Worm (Caenorhabditis elegans) whole organism, L2 larva: ENCODE data around the gene rcd-1.

Source experiments
- C34F6.9 ChIP-seq: fragments of 150-350 bp; optimal IDR thresholded peaks from 2 replicates; lab custom pipeline; 2014; ENCODE audit warnings: missing biosample characterization, missing genetic modification characterization
- F13H6.1 ChIP-seq: sonication (generic microtip); optimal IDR thresholded peaks from 2 replicates; lab custom pipeline; 2016; ENCODE audit warnings: missing genetic modification characterization, missing compliant biosample characterization
- R02D3.7 ChIP-seq: fragments of 150-350 bp; optimal IDR thresholded peaks from 2 replicates; lab custom pipeline; 2014; ENCODE audit warnings: missing biosample characterization, missing genetic modification characterization
- Y55F3AM.14 ChIP-seq: fragments of 200-800 bp; sonication (Bioruptor generic); optimal IDR thresholded peaks from 2 replicates; lab custom pipeline; 2018; ENCODE audit warnings: mild to moderate bottlenecking, missing genetic modification characterization, missing compliant biosample characterization
- ZK546.5 ChIP-seq: sonication (generic microtip); optimal IDR thresholded peaks from 2 replicates; lab custom pipeline; 2017; ENCODE audit warnings: missing biosample characterization, missing genetic modification characterization
- alr-1 ChIP-seq: fragments of 150-350 bp; optimal IDR thresholded peaks from 2 replicates; lab custom pipeline; 2014; ENCODE audit warnings: missing biosample characterization, missing genetic modification characterization
- aly-2 ChIP-seq: fragments of 150-350 bp; optimal IDR thresholded peaks from 2 replicates; lab custom pipeline; 2014; ENCODE audit warnings: missing biosample characterization, missing genetic modification characterization
- ama-1 ChIP-seq: fragments of 150-350 bp; optimal IDR thresholded peaks from 2 replicates; lab custom pipeline; 2018; ENCODE audit warnings: inconsistent platforms
- blmp-1 ChIP-seq: sonication (generic microtip); optimal IDR thresholded peaks from 2 replicates; lab custom pipeline; 2017; ENCODE audit warnings: missing genetic modification characterization, mild to moderate bottlenecking, missing compliant biosample characterization, antibody characterized with exemption, moderate library complexity; ENCODE audit not compliant: insufficient read depth
- ceh-82 ChIP-seq: fragments of 150-350 bp; optimal IDR thresholded peaks from 2 replicates; lab custom pipeline; 2014; ENCODE audit warnings: missing biosample characterization, missing genetic modification characterization
- dmd-4 ChIP-seq: sonication (generic microtip); optimal IDR thresholded peaks from 2 replicates; lab custom pipeline; 2017; ENCODE audit warnings: missing biosample characterization, missing genetic modification characterization
- egl-27 ChIP-seq: sonication (generic microtip); optimal IDR thresholded peaks from 3 replicates; lab custom pipeline; 2017; ENCODE audit warnings: missing biosample characterization, missing genetic modification reagents, missing genetic modification characterization
- elt-1 ChIP-seq: fragments of 150-350 bp; optimal IDR thresholded peaks from 2 replicates; lab custom pipeline; 2014; ENCODE audit warnings: missing biosample characterization, missing genetic modification characterization
- gmeb-1 ChIP-seq: fragments of 150-350 bp; optimal IDR thresholded peaks from 2 replicates; lab custom pipeline; 2014; ENCODE audit warnings: missing biosample characterization, missing genetic modification characterization
- lin-11 ChIP-seq: fragments of 150-350 bp; sonication (generic microtip); optimal IDR thresholded peaks from 2 replicates; lab custom pipeline; 2014; ENCODE audit warnings: missing biosample characterization, missing genetic modification characterization, inconsistent platforms, mixed read lengths
- lin-13 ChIP-seq: fragments of 150-350 bp; optimal IDR thresholded peaks from 2 replicates; lab custom pipeline; 2014; ENCODE audit warnings: missing biosample characterization, missing genetic modification reagents, missing genetic modification characterization
- lin-39 ChIP-seq: fragments of 150-350 bp; optimal IDR thresholded peaks from 2 replicates; lab custom pipeline; 2014; ENCODE audit warnings: missing biosample characterization, missing genetic modification reagents, missing genetic modification characterization
- lsy-2 ChIP-seq, 2 experiments: fragments of 150-350 bp in 1 of 2; sonication (generic microtip) in 1 of 2; optimal IDR thresholded peaks; 2 replicates each; lab custom pipeline; 2014 to 2017; ENCODE audit warnings: missing biosample characterization in 2 of 2, missing genetic modification characterization in 2 of 2
- mbf-1 ChIP-seq: sonication (generic microtip); optimal IDR thresholded peaks from 2 replicates; lab custom pipeline; 2017; ENCODE audit warnings: missing biosample characterization, missing genetic modification characterization
- mdl-1 ChIP-seq, 2 experiments: fragments of 150-350 bp in 1 of 2; sonication (generic microtip) in 1 of 2; optimal IDR thresholded peaks; 2 replicates each; lab custom pipeline; 2017; ENCODE audit warnings: missing biosample characterization in 2 of 2, missing genetic modification characterization in 2 of 2
- nhr-10 ChIP-seq: sonication (generic microtip); optimal IDR thresholded peaks from 2 replicates; lab custom pipeline; 2017; ENCODE audit warnings: missing biosample characterization, missing genetic modification characterization
- nhr-11 ChIP-seq: fragments of 150-350 bp; optimal IDR thresholded peaks from 2 replicates; lab custom pipeline; 2014; ENCODE audit warnings: missing biosample characterization, missing genetic modification characterization
- nhr-12 ChIP-seq: fragments of 150-350 bp; optimal IDR thresholded peaks from 2 replicates; lab custom pipeline; 2014; ENCODE audit warnings: missing biosample characterization, missing genetic modification characterization
- nhr-129 ChIP-seq: fragments of 150-350 bp; optimal IDR thresholded peaks from 2 replicates; lab custom pipeline; 2014; ENCODE audit warnings: missing biosample characterization, missing genetic modification characterization
- nhr-21 ChIP-seq: fragments of 150-350 bp; optimal IDR thresholded peaks from 2 replicates; lab custom pipeline; 2014; ENCODE audit warnings: missing biosample characterization, missing genetic modification characterization
- nhr-23 ChIP-seq: fragments of 150-350 bp; optimal IDR thresholded peaks from 2 replicates; lab custom pipeline; 2014; ENCODE audit warnings: missing biosample characterization, missing genetic modification reagents, missing genetic modification characterization
- nhr-25 ChIP-seq: fragments of 150-350 bp; sonication (generic microtip); optimal IDR thresholded peaks from 3 replicates; lab custom pipeline; 2014; ENCODE audit warnings: missing biosample characterization, missing genetic modification characterization
- peb-1 ChIP-seq: fragments of 150-350 bp; optimal IDR thresholded peaks from 2 replicates; lab custom pipeline; 2014; ENCODE audit warnings: missing biosample characterization, missing genetic modification characterization
- sem-4 ChIP-seq: fragments of 150-350 bp; optimal IDR thresholded peaks from 2 replicates; lab custom pipeline; 2014; ENCODE audit warnings: missing biosample characterization, missing genetic modification reagents, missing genetic modification characterization
- skn-1 ChIP-seq: sonication (generic microtip); optimal IDR thresholded peaks from 2 replicates; lab custom pipeline; 2017; ENCODE audit warnings: missing biosample characterization, missing genetic modification characterization
- sma-3 ChIP-seq: sonication (generic microtip); optimal IDR thresholded peaks from 2 replicates; lab custom pipeline; 2016; ENCODE audit warnings: missing genetic modification reagents, missing genetic modification characterization, missing compliant biosample characterization
- unc-39 ChIP-seq: fragments of 150-350 bp; optimal IDR thresholded peaks from 2 replicates; lab custom pipeline; 2014; ENCODE audit warnings: missing biosample characterization, missing genetic modification characterization
- ztf-1 ChIP-seq: fragments of 200-800 bp; sonication (Bioruptor generic); conservative IDR thresholded peaks from 2 replicates; pipeline ENCODE4 v1.3.6; 2022; ENCODE audit warnings: missing genetic modification characterization, missing compliant biosample characterization
- ztf-11 ChIP-seq: sonication (generic microtip); optimal IDR thresholded peaks from 2 replicates; lab custom pipeline; 2017; ENCODE audit warnings: missing biosample characterization, missing genetic modification characterization
- ztf-4 ChIP-seq: fragments of 150-350 bp; optimal IDR thresholded peaks from 2 replicates; lab custom pipeline; 2014; ENCODE audit warnings: missing biosample characterization, missing genetic modification characterization

The rcd-1 gene

DNA sequence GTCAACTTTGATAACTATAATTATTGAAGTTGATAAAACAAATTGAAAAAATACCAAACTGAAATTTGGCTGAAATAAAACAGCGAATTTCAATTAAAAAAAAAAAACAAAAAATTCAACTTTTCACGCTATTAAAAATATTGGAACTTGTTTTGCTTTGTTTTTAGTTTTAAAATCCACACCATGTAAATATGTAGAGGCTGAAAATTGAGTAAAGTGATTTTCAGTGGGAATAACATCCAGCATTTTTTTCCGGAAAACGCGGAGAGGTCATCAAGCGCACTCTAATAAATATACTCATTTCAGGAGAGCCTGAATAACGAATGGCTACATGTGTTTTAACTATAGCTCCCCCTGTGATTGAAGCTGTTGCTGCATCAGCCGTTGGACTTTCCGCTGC is at the start of gene rcd-1:
Gene rcd-1, plus strand, starts transcription at position 301 of the 400 bp plus-strand sequence.
- no peak for TF ChIP-seq lin-11 (tag; lab: Kevin White, UChicago)
- TF ChIP-seq, all 48 proteins: peak for 0

ce11 chrII:3705320-3705719 is 48.4 kb upstream of the rcd-1 start, which contains the start of gene srx-108:
Gene srx-108, plus strand, starts transcription at chrII:3705620.
- TF ChIP-seq gmeb-1 (no peak), sma-3 (no peak), elt-1 (tag; lab: Kevin White, UChicago) (no peak), nhr-21 (no peak), egl-27 (no peak), nhr-23 (tag; lab: Kevin White, UChicago) (no peak), ZK546.5 (tag; lab: Kevin White, UChicago) (no peak), blmp-1 (tag; lab: Kevin White, UChicago) (no peak), lin-13 (GFP tag; lab: Kevin White, UChicago) (no peak), peb-1 (tag; lab: Kevin White, UChicago) (no peak)

- TF ChIP-seq elt-1 (tag; lab: Kevin White, UChicago) (no peak), ztf-11 (tag; lab: Kevin White, UChicago) (no peak), mdl-1 (tag; optimal IDR thresholded peaks at IDR 0.05; lab: Kevin White, UChicago) (no peak), egl-27 (no peak)
Observed at ce11 chrII:3709255-3709654, 44.4 kb upstream of the rcd-1 start, which contains the start of gene srx-110. Gene srx-110, plus strand, starts transcription at chrII:3709555.

DNA sequence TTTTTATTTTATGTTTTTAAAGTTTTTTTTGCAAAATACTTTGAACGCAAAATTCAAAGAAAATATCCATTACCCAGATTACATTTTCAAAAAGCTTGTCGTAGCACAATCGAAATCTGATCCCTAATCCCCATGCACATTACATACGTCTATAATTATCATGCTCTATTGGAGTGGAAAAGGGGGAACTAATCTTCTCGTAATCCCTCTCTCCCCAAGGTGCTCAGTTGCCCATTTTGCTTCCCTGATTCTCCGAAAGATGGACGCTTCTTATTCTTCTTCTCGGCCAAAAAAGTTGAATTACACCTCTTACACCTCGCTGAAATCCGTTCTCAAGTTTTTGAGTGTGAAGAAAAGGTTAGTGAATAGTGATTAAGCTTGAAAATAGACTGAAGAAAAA is 42.7 kb upstream of the rcd-1 start, which contains the start of gene fbxc-53:
Gene fbxc-53, plus strand, starts transcription at position 245 of the 400 bp plus-strand sequence.
- TF ChIP-seq mdl-1 (tag; optimal IDR thresholded peaks at IDR 0.05; lab: Kevin White, UChicago), result no peak
- no peak for TF ChIP-seq aly-2 (tag; lab: Kevin White, UChicago)
- TF ChIP-seq lin-11 (tag; lab: Kevin White, UChicago), result no peak
- TF ChIP-seq mbf-1 (tag; lab: Kevin White, UChicago), result no peak
- TF ChIP-seq nhr-25 (tag; lab: Kevin White, UChicago), result no peak
- no peak for TF ChIP-seq lin-13 (GFP tag; lab: Kevin White, UChicago)
- no peak for TF ChIP-seq nhr-129 (tag; lab: Kevin White, UChicago)
- no peak for TF ChIP-seq dmd-4 (tag; lab: Kevin White, UChicago)
- no peak for TF ChIP-seq unc-39
- TF ChIP-seq ceh-82 (tag; lab: Kevin White, UChicago), result no peak
- TF ChIP-seq, all 48 proteins: peak for 0

ce11 chrII:3714595-3714994 is 39.1 kb upstream of the rcd-1 start, which contains the start of gene srh-100:
Gene srh-100, minus strand, starts transcription at chrII:3714695.
- TF ChIP-seq sem-4 (tag; lab: Kevin White, UChicago) (no peak), nhr-10 (tag; lab: Kevin White, UChicago) (no peak), aly-2 (tag; lab: Kevin White, UChicago) (no peak), alr-1 (tag; lab: Kevin White, UChicago) (no peak), R02D3.7 (no peak), elt-1 (tag; lab: Kevin White, UChicago) (no peak), gmeb-1 (no peak), lsy-2 (tag; optimal IDR thresholded peaks at IDR 0.05; lab: Kevin White, UChicago) (no peak)

ce11 chrII:3716455-3716854 is 37.2 kb upstream of the rcd-1 start, which contains the start of gene srh-99:
Gene srh-99, minus strand, starts transcription at chrII:3716555.
- TF ChIP-seq nhr-12, result no peak
- TF ChIP-seq ztf-4, result no peak
- TF ChIP-seq lin-39 (tag; lab: Kevin White, UChicago), result no peak

DNA sequence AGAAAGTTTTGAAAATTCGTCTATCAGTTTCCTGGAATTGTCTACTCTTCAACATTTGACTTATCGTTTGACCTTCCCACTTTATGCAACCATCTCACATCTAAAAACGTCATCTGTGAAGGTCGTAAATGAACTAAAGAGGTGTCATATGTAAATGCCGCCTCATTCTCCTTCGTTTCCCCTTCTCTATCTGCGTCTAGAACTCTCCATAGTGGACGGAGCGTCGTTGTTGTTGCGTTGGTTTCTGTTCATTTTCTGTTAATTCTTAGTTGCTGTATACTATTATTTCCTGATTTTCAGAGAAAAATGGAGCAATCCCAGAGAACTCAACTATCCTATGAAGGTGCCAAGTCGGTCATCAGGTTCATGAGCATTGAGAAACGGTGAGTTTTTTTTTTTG is 36.7 kb upstream of the rcd-1 start, which contains the start of gene fbxc-52:
Gene fbxc-52, plus strand, starts transcription at position 301 of the 400 bp plus-strand sequence.
- TF ChIP-seq ztf-1 (no peak), alr-1 (tag; lab: Kevin White, UChicago) (no peak), F13H6.1 (tag; lab: Kevin White, UChicago) (no peak), R02D3.7 (no peak), nhr-23 (tag; lab: Kevin White, UChicago) (no peak), ama-1 (no peak), skn-1 (tag; lab: Kevin White, UChicago) (no peak), nhr-11 (tag; lab: Kevin White, UChicago) (no peak), C34F6.9 (no peak), Y55F3AM.14 (GFP tag; lab: Kevin White, UChicago) (no peak)
